Fruit fly (Drosophila melanogaster): ENCODE data around the gene CG14073.
A peak's percentile ranks its signal among the peaks of the same experiment; 100 is the strongest.

CG14073 gene

DNA sequence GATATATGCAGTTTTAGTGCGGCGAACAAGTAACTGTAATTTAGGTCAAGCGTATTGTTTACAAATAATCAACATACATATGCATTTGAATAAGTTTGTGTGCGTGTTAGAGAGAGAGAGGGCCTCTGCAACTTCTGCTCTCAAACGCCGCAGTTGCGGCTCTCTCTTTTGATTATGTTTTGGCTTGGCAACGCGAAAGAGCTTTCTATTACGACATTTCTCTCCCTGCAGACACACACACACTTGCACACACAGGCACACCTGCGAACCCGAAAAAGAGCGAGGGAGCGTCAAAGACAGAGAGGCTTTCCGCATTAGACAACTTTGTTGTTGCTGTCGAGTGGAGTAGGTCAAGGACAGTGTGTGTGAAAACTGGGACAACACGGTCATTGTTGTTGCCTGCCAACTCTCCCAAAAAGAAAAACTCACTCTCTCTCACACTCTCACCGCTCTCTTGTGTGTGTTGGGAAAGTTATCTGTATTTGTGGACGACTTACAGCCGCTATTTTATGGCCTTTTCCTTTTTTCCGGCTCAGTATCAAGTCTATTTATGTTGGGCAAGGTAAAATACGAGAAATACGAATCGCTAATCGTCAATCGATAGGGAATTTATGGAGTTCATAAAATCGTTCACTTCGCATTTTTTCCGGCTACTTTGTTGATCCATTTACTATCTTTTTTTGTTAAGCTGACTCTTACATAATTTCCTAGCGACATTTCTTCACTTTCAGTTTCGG lies 63.2 kb downstream of the CG14073 start:
- peak in 1 of 2 experiments; percentile 60 for TF ChIP-seq dl (GFP tag; optimal IDR thresholded peaks at IDR 0.05; ENCODE audit: insufficient read depth in 1 of 2, partially characterized antibody in 2 of 2)
- no peak for TF ChIP-seq dsf (GFP tag; optimal IDR thresholded peaks at IDR 0.05; ENCODE audit: borderline replicate concordance)
- TF ChIP-seq Rel (GFP tag; optimal IDR thresholded peaks at IDR 0.05): no peak
- no peak for TF ChIP-seq Rel (tag; optimal IDR thresholded peaks at IDR 0.05)
- no peak for TF ChIP-seq tai (GFP tag; optimal IDR thresholded peaks at IDR 0.05)
- no peak for TF ChIP-seq Jra (GFP tag; optimal IDR thresholded peaks at IDR 0.05)
- peak; percentile 6 for TF ChIP-seq Dif (GFP tag; optimal IDR thresholded peaks at IDR 0.05; ENCODE audit: partially characterized antibody)
- TF ChIP-seq Abd-B (GFP tag; optimal IDR thresholded peaks at IDR 0.05): no peak

DNA sequence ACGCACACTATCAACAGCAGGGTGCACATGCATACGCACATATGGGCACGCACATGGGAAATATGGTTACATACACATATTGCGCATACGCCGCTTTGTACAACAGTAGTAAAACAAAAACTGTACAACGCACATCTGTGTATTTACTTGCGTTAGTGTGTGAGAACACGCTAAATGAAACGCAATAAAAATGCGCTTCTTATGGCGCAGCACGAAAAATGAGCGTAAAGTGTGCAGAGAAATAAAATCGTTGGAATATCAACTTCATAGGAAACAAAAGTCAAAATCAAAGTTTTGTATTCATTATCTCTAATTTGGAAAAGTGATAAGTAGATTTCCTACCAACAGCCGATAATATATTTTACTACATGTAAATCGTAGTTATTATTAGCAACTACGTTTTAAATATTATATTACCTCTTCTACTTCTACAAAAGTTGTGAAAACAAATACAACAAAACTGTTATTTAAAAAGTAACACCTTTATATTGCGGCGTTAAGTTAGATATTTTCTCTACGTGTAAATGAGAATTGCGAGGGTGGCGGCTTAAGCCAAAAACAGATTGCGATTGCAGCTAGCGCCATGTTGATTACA lies 64.1 kb downstream of the CG14073 start:
- peak; percentile 39 for TF ChIP-seq Hnf4 (GFP tag; optimal IDR thresholded peaks at IDR 0.05)
- peak; percentile 50 for TF ChIP-seq tai (GFP tag; optimal IDR thresholded peaks at IDR 0.05)
- no peak for TF ChIP-seq CrebA (GFP tag; optimal IDR thresholded peaks at IDR 0.05; ENCODE audit: borderline replicate concordance)
- TF ChIP-seq HLH106 (tag; optimal IDR thresholded peaks at IDR 0.05): peak; percentile 69
- no peak for TF ChIP-seq Abd-B (GFP tag; optimal IDR thresholded peaks at IDR 0.05)
- TF ChIP-seq rgr (GFP tag; optimal IDR thresholded peaks at IDR 0.05): peak; percentile 67
- TF ChIP-seq Dfd (GFP tag; optimal IDR thresholded peaks at IDR 0.05): no peak
- TF ChIP-seq Vsx2 (GFP tag; optimal IDR thresholded peaks at IDR 0.05; ENCODE audit: partially characterized antibody): no peak
- peak; percentile 63 for TF ChIP-seq ey (GFP tag; optimal IDR thresholded peaks at IDR 0.05)
- TF ChIP-seq Rel (GFP tag; optimal IDR thresholded peaks at IDR 0.05): no peak
- no peak for TF ChIP-seq Rel (tag; optimal IDR thresholded peaks at IDR 0.05)
- TF ChIP-seq fru (GFP tag; optimal IDR thresholded peaks at IDR 0.05): peak; percentile 43
- TF ChIP-seq Hr83 (GFP tag; optimal IDR thresholded peaks at IDR 0.05; ENCODE audit: poor library complexity, severe bottlenecking): no peak
- TF ChIP-seq Dif (GFP tag; optimal IDR thresholded peaks at IDR 0.05; ENCODE audit: partially characterized antibody): no peak
- no peak for TF ChIP-seq dl (GFP tag; optimal IDR thresholded peaks at IDR 0.05; ENCODE audit: insufficient read depth in 1 of 2, partially characterized antibody in 2 of 2)
- peak; percentile 7 for TF ChIP-seq CG9705 (GFP tag; optimal IDR thresholded peaks at IDR 0.05)
- peak in 1 of 2 experiments; percentile 46 for TF ChIP-seq foxo (GFP tag; optimal IDR thresholded peaks at IDR 0.05)
- no peak for TF ChIP-seq CG32264 (GFP tag; optimal IDR thresholded peaks at IDR 0.05)
- TF ChIP-seq dsf (GFP tag; optimal IDR thresholded peaks at IDR 0.05; ENCODE audit: borderline replicate concordance): no peak
- peak; percentile 61 for TF ChIP-seq psq (GFP tag; optimal IDR thresholded peaks at IDR 0.05)
- TF ChIP-seq woc (GFP tag; optimal IDR thresholded peaks at IDR 0.05): no peak
- TF ChIP-seq jim (GFP tag; optimal IDR thresholded peaks at IDR 0.05): no peak
- no peak for TF ChIP-seq sv (GFP tag; optimal IDR thresholded peaks at IDR 0.05)
- TF ChIP-seq lola (GFP tag; optimal IDR thresholded peaks at IDR 0.05): no peak
- TF ChIP-seq brk (GFP tag; optimal IDR thresholded peaks at IDR 0.05): peak; percentile 61
- TF ChIP-seq GATAd (GFP tag; optimal IDR thresholded peaks at IDR 0.05): no peak
- TF ChIP-seq Sp1 (GFP tag; optimal IDR thresholded peaks at IDR 0.05): peak; percentile 64
- peak; percentile 73 for TF ChIP-seq h (GFP tag; optimal IDR thresholded peaks at IDR 0.05)
- no peak for TF ChIP-seq N (GFP tag; optimal IDR thresholded peaks at IDR 0.05)
- no peak for TF ChIP-seq Mio (GFP tag; optimal IDR thresholded peaks at IDR 0.05)
- TF ChIP-seq dmrt93B (GFP tag; optimal IDR thresholded peaks at IDR 0.05): no peak
- TF ChIP-seq OdsH (GFP tag; optimal IDR thresholded peaks at IDR 0.05): peak; percentile 57
- peak; percentile 23 for TF ChIP-seq br (GFP tag; optimal IDR thresholded peaks at IDR 0.05)
- TF ChIP-seq sage (GFP tag; optimal IDR thresholded peaks at IDR 0.05): no peak
- TF ChIP-seq usp (GFP tag; optimal IDR thresholded peaks at IDR 0.05): no peak
- TF ChIP-seq Hr78 (GFP tag; optimal IDR thresholded peaks at IDR 0.05): no peak
- TF ChIP-seq Jra (GFP tag; optimal IDR thresholded peaks at IDR 0.05): no peak
- no peak for TF ChIP-seq Myc (optimal IDR thresholded peaks at IDR 0.05)
- no peak for TF ChIP-seq pan (optimal IDR thresholded peaks at IDR 0.05)
